Fruit fly (Drosophila melanogaster) whole organism, embryonic: ENCODE data around the gene CG43867.
A peak's percentile ranks its signal among the peaks of the same experiment; 100 is the strongest.

Source experiments
- CG10147 ChIP-seq: fragments of 200-800 bp; sonication (Bioruptor generic); optimal IDR thresholded peaks from 2 replicates; lab custom pipeline; 2019; ENCODE audit warnings: missing biosample characterization, mild to moderate bottlenecking, missing genetic modification characterization, moderate library complexity
- CG10267 ChIP-seq: fragments of 200-800 bp; sonication (Bioruptor generic); optimal IDR thresholded peaks from 2 replicates; lab custom pipeline; 2018; ENCODE audit warnings: missing biosample characterization, mild to moderate bottlenecking, missing genetic modification characterization, moderate library complexity
- CG14710 ChIP-seq: fragments of 200-800 bp; sonication (Bioruptor generic); optimal IDR thresholded peaks from 3 replicates; lab custom pipeline; 2019; ENCODE audit warnings: missing biosample characterization, mild to moderate bottlenecking, missing genetic modification characterization, moderate library complexity
- CG15514 ChIP-seq: fragments of 200-800 bp; sonication (Bioruptor generic); optimal IDR thresholded peaks from 3 replicates; lab custom pipeline; 2017; ENCODE audit warnings: missing biosample characterization, missing genetic modification characterization, mild to moderate bottlenecking, moderate library complexity, missing genetic modification reagents
- CG1603 ChIP-seq: fragments of 200-800 bp; sonication (Bioruptor generic); optimal IDR thresholded peaks from 2 replicates; lab custom pipeline; 2019; ENCODE audit warnings: missing biosample characterization, mild to moderate bottlenecking, missing genetic modification characterization, moderate library complexity
- CG16813 ChIP-seq: fragments of 200-800 bp; sonication (Bioruptor generic); IDR thresholded peaks from 3 replicates; pipeline ENCODE4 v1.3.6; 2022; ENCODE audit warnings: missing biosample characterization, missing genetic modification characterization; ENCODE audit not compliant: partially characterized antibody
- CG16863 ChIP-seq: fragments of 200-800 bp; sonication (Bioruptor generic); optimal IDR thresholded peaks from 3 replicates; lab custom pipeline; 2016; ENCODE audit warnings: missing biosample characterization, missing genetic modification characterization
- CG34224 ChIP-seq: fragments of 200-800 bp; sonication (Bioruptor generic); IDR thresholded peaks from 3 replicates; pipeline ENCODE4 v1.3.6; 2022; ENCODE audit warnings: missing biosample characterization, missing genetic modification characterization; ENCODE audit not compliant: partially characterized antibody
- CG6791 ChIP-seq: fragments of 200-800 bp; sonication (Bioruptor generic); IDR thresholded peaks from 3 replicates; pipeline ENCODE4 v1.3.6; 2022; ENCODE audit warnings: missing biosample characterization, missing genetic modification characterization; ENCODE audit not compliant: partially characterized antibody
- CG9876 ChIP-seq: fragments of 200-800 bp; sonication (Bioruptor generic); optimal IDR thresholded peaks from 2 replicates; lab custom pipeline; 2016; ENCODE audit warnings: missing biosample characterization, missing genetic modification characterization
- CHES-1-like ChIP-seq: fragments of 200-800 bp; sonication (Bioruptor generic); optimal IDR thresholded peaks from 2 replicates; lab custom pipeline; 2016; ENCODE audit warnings: missing biosample characterization, missing genetic modification characterization
- CTCF ChIP-seq: fragments of 200-800 bp; sonication (Bioruptor generic); optimal IDR thresholded peaks from 2 replicates; lab custom pipeline; 2017; ENCODE audit warnings: missing biosample characterization, mild to moderate bottlenecking, missing genetic modification characterization, moderate library complexity
- CoRest ChIP-seq: fragments of 200-800 bp; sonication (Bioruptor generic); optimal IDR thresholded peaks from 3 replicates; lab custom pipeline; 2018; ENCODE audit warnings: missing biosample characterization, mild to moderate bottlenecking, missing genetic modification characterization, moderate library complexity
- Doc3 ChIP-seq: fragments of 200-800 bp; sonication (Bioruptor generic); IDR thresholded peaks from 3 replicates; pipeline ENCODE4 v1.3.6; 2022; ENCODE audit warnings: missing biosample characterization, missing genetic modification characterization; ENCODE audit not compliant: partially characterized antibody
- E2f2 ChIP-seq: fragments of 200-800 bp; sonication (Bioruptor generic); IDR thresholded peaks from 2 replicates; pipeline ENCODE4 v1.3.6; 2022; ENCODE audit warnings: missing biosample characterization, missing genetic modification characterization
- Ets65A ChIP-seq: fragments of 200-800 bp; sonication (Bioruptor generic); peaks from one replicate; lab custom pipeline; 2016; ENCODE audit warnings: missing biosample characterization, missing genetic modification characterization
- Fer2 ChIP-seq: fragments of 200-800 bp; sonication (Bioruptor generic); optimal IDR thresholded peaks from 2 replicates; lab custom pipeline; 2018; ENCODE audit warnings: missing biosample characterization, mild to moderate bottlenecking, missing genetic modification characterization, moderate library complexity
- H2.0 ChIP-seq: fragments of 200-800 bp; sonication (Bioruptor generic); IDR thresholded peaks from 2 replicates; pipeline ENCODE4 v1.3.6; 2022; ENCODE audit warnings: missing biosample characterization, missing genetic modification characterization
- HLH4C ChIP-seq: fragments of 200-800 bp; sonication (Bioruptor generic); IDR thresholded peaks from 3 replicates; pipeline ENCODE4 v1.3.6; 2022; ENCODE audit warnings: missing biosample characterization, missing genetic modification characterization; ENCODE audit not compliant: partially characterized antibody
- HmgZ ChIP-seq: fragments of 200-800 bp; sonication (Bioruptor generic); optimal IDR thresholded peaks from 2 replicates; lab custom pipeline; 2018; ENCODE audit warnings: missing biosample characterization, mild to moderate bottlenecking, missing genetic modification characterization
- MBD-R2 ChIP-seq: fragments of 200-800 bp; sonication (Bioruptor generic); IDR thresholded peaks from 2 replicates; pipeline ENCODE4 v1.3.6; 2022; ENCODE audit warnings: missing biosample characterization, missing genetic modification characterization
- Opbp ChIP-seq: fragments of 200-800 bp; sonication (Bioruptor generic); IDR thresholded peaks from 3 replicates; pipeline ENCODE4 v1.3.6; 2022; ENCODE audit warnings: missing biosample characterization, missing genetic modification characterization; ENCODE audit not compliant: partially characterized antibody
- Sin3A ChIP-seq: fragments of >200 bp; optimal IDR thresholded peaks from 2 replicates; lab custom pipeline; 2018
- YL-1 ChIP-seq: fragments of 200-800 bp; sonication (Bioruptor generic); optimal IDR thresholded peaks from 3 replicates; lab custom pipeline; 2017; ENCODE audit warnings: missing biosample characterization, mild to moderate bottlenecking, missing genetic modification characterization
- cad ChIP-seq: fragments of >200 bp; optimal IDR thresholded peaks from 2 replicates; lab custom pipeline; 2017; ENCODE audit warnings: missing biosample characterization, missing genetic modification characterization
- grau ChIP-seq: fragments of 200-800 bp; optimal IDR thresholded peaks from 3 replicates; lab custom pipeline; 2019; ENCODE audit warnings: missing biosample characterization, mild to moderate bottlenecking, missing genetic modification characterization, moderate library complexity
- gsb-n ChIP-seq: fragments of 200-800 bp; sonication (Bioruptor generic); optimal IDR thresholded peaks from 3 replicates; lab custom pipeline; 2018; ENCODE audit warnings: missing biosample characterization, mild to moderate bottlenecking, missing genetic modification characterization
- hbn ChIP-seq: fragments of 200-800 bp; sonication (Bioruptor generic); IDR thresholded peaks from 2 replicates; pipeline ENCODE4 v1.3.6; 2022; ENCODE audit warnings: missing biosample characterization, missing genetic modification characterization; ENCODE audit not compliant: partially characterized antibody
- inv ChIP-seq: fragments of 200-800 bp; sonication (Bioruptor generic); IDR thresholded peaks from 2 replicates; pipeline ENCODE4 v1.3.6; 2022; ENCODE audit warnings: missing biosample characterization, missing genetic modification characterization; ENCODE audit not compliant: partially characterized antibody
- jumu ChIP-seq: fragments of 200-800 bp; sonication (Bioruptor generic); optimal IDR thresholded peaks from 3 replicates; lab custom pipeline; 2016; ENCODE audit warnings: missing biosample characterization, missing genetic modification characterization
- lola ChIP-seq, 3 experiments: fragments of >200 bp in 2 of 3; fragments of 200-800 bp in 1 of 3; sonication (Bioruptor generic) in 1 of 3; optimal IDR thresholded peaks; 2 replicates each; lab custom pipeline; 2017 to 2019; ENCODE audit warnings: missing biosample characterization in 3 of 3, missing genetic modification characterization in 3 of 3, mild to moderate bottlenecking in 1 of 3, moderate library complexity in 1 of 3
- nmo ChIP-seq: fragments of 200-800 bp; sonication (Bioruptor generic); optimal IDR thresholded peaks from 2 replicates; lab custom pipeline; 2018; ENCODE audit warnings: missing biosample characterization, mild to moderate bottlenecking, missing genetic modification characterization, moderate library complexity
- phol ChIP-seq: fragments of 200-800 bp; sonication (Bioruptor generic); optimal IDR thresholded peaks from 3 replicates; lab custom pipeline; 2018; ENCODE audit warnings: missing biosample characterization, mild to moderate bottlenecking, missing genetic modification characterization, moderate library complexity
- pzg ChIP-seq: fragments of 200-800 bp; sonication (Bioruptor generic); optimal IDR thresholded peaks from 3 replicates; lab custom pipeline; 2018; ENCODE audit warnings: missing biosample characterization, mild to moderate bottlenecking, missing genetic modification characterization, moderate library complexity
- ro ChIP-seq: fragments of 200-800 bp; sonication (Bioruptor generic); IDR thresholded peaks from 2 replicates; pipeline ENCODE4 v1.3.6; 2022; ENCODE audit warnings: missing biosample characterization, missing genetic modification characterization
- row ChIP-seq: fragments of 200-800 bp; sonication (Bioruptor generic); IDR thresholded peaks from 3 replicates; pipeline ENCODE4 v1.3.6; 2022; ENCODE audit warnings: missing biosample characterization, missing genetic modification characterization
- salm ChIP-seq: fragments of 200-800 bp; sonication (Bioruptor generic); optimal IDR thresholded peaks from 2 replicates; lab custom pipeline; 2018; ENCODE audit warnings: missing biosample characterization, mild to moderate bottlenecking, missing genetic modification characterization
- sna ChIP-seq: fragments of 200-800 bp; sonication (Bioruptor generic); IDR thresholded peaks from 2 replicates; pipeline ENCODE4 v1.3.6; 2022; ENCODE audit warnings: missing biosample characterization, missing genetic modification characterization; ENCODE audit not compliant: partially characterized antibody
- sr ChIP-seq: fragments of 200-800 bp; sonication (Bioruptor generic); IDR thresholded peaks from 3 replicates; pipeline ENCODE4 v1.3.6; 2022; ENCODE audit warnings: missing biosample characterization, missing genetic modification characterization
- stwl ChIP-seq: fragments of 200-800 bp; sonication (Bioruptor generic); optimal IDR thresholded peaks from 3 replicates; lab custom pipeline; 2018; ENCODE audit warnings: missing biosample characterization, mild to moderate bottlenecking, missing genetic modification characterization, moderate library complexity
- trem ChIP-seq: fragments of 200-800 bp; optimal IDR thresholded peaks from 3 replicates; lab custom pipeline; 2019; ENCODE audit warnings: missing biosample characterization, mild to moderate bottlenecking, missing genetic modification characterization, moderate library complexity
- unc-4 ChIP-seq: fragments of 200-800 bp; sonication (Bioruptor generic); IDR thresholded peaks from 2 replicates; pipeline ENCODE4 v1.3.6; 2022; ENCODE audit warnings: missing biosample characterization, missing genetic modification characterization; ENCODE audit not compliant: partially characterized antibody

Gene CG43867

DNA sequence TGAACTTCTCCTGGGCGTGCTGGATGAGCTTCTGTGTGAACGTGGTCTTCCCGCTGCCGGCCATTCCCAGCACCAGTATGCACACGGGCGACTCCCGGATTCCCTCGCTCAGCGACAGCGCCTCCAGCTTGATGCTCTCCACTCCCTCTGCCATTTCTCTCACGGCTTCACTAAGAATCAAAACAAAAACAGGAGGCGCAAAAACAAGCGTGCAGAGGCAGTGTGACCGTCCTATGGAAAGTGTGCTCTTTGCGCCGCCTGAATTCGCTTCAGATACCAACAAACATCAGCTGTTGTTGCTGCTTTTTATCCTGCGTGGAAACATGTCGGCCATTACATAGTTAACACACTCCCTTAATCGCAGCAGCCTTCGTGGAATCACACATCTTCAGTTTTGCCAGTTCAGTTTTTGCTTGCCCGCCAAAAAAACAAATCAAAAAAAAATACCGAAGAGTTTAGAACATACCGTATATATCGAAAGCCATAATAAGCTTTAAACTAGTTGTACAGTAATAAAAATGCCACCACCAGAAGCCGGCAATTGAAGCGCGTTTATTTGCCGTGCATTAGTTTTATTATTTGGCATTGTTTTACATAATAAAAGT, 12.9 kb upstream of the CG43867 start, which contains the start of the genes CG3704 and mus81 (continued):
- TF ChIP-seq stwl (tag; lab: Kevin White, UChicago) (peak; percentile 58), H2.0 (GFP tag; lab: Robert Waterston, UW) (no peak), cad (GFP tag; lab: Kevin White, UChicago) (no peak), unc-4 (GFP tag; lab: Robert Waterston, UW) (peak; percentile 66), HmgZ (tag; lab: Kevin White, UChicago) (peak; percentile 46), sna (peak; percentile 58; the same call in 1 of the 2 replicates), CG1603 (tag; lab: Kevin White, UChicago) (peak; percentile 29), inv (GFP tag; lab: Robert Waterston, UW) (peak; percentile 35; the same call in 1 of the 2 replicates), CG16863 (GFP tag; lab: Kevin White, UChicago) (no peak), CoRest (peak; percentile 33), YL-1 (GFP tag; lab: Kevin White, UChicago) (peak; percentile 44), CG9876 (no peak), CG10267 (peak; percentile 17), phol (tag; lab: Kevin White, UChicago) (peak; percentile 70), CHES-1-like (GFP tag; lab: Kevin White, UChicago) (no peak), grau (tag; lab: Kevin White, UChicago) (peak; percentile 11), ro (GFP tag; lab: Robert Waterston, UW) (no peak), CG6791 (0 out of 3 replicates have a peak, but pooled peaks have one; percentile 15), CG10147 (GFP tag; lab: Kevin White, UChicago) (peak; percentile 5), Sin3A (lab: Kevin White, UChicago) (peak; percentile 88), HLH4C (GFP tag; lab: Robert Waterston, UW) (0 out of 3 replicates have a peak, but pooled peaks have one; percentile 29), Ets65A (GFP tag; lab: Kevin White, UChicago) (peak; percentile 10), CG15514 (GFP tag; lab: Kevin White, UChicago) (peak; percentile 72), trem (tag; lab: Kevin White, UChicago) (peak; percentile 52), CTCF (peak; percentile 26), E2f2 (GFP tag; lab: Robert Waterston, UW) (peak; percentile 83), salm (tag; lab: Kevin White, UChicago) (no peak), nmo (peak; percentile 45), hbn (GFP tag; lab: Robert Waterston, UW) (peak; percentile 46), row (GFP tag; lab: Robert Waterston, UW) (peak; percentile 10; the same call in 1 of the 3 replicates), Opbp (GFP tag; lab: Robert Waterston, UW) (0 out of 3 replicates have a peak, but pooled peaks have one; percentile 9), gsb-n (tag; lab: Kevin White, UChicago) (peak; percentile 2), jumu (GFP tag; lab: Kevin White, UChicago) (peak; percentile 10), MBD-R2 (GFP tag; lab: Robert Waterston, UW) (peak; percentile 57), CG14710 (tag; lab: Kevin White, UChicago) (peak; percentile 45), pzg (GFP tag; lab: Kevin White, UChicago) (peak; percentile 62), lola (GFP tag; optimal IDR thresholded peaks at IDR 0.05; lab: Kevin White, UChicago) (no peak), CG16813 (GFP tag; lab: Robert Waterston, UW) (peak; percentile 41; the same call in 1 of the 3 replicates), sr (GFP tag; lab: Robert Waterston, UW) (no peak), Fer2 (tag; lab: Kevin White, UChicago) (no peak), CG34224 (GFP tag; lab: Robert Waterston, UW) (0 out of 3 replicates have a peak, but pooled peaks have one; percentile 40), Doc3 (GFP tag; lab: Robert Waterston, UW) (peak; percentile 52; the same call in 2 of the 3 replicates)
- TF ChIP-seq, all 482 proteins: peak for 67
